Worm (Caenorhabditis elegans) whole organism, mixed stage, embryonic: ENCODE measurements around the gene F29B9.1.

Source experiments
- drap-1 ChIP-seq: fragments of 200-800 bp; sonication (Bioruptor generic); optimal IDR thresholded peaks from 3 replicates; lab custom pipeline; 2018; ENCODE audit warnings: mild to moderate bottlenecking, missing genetic modification characterization, missing compliant biosample characterization
- flh-1 ChIP-seq: fragments of 200-800 bp; sonication (Bioruptor generic); optimal IDR thresholded peaks from 2 replicates; lab custom pipeline; 2018; ENCODE audit warnings: mild to moderate bottlenecking, missing genetic modification characterization, moderate library complexity, missing compliant biosample characterization
- lin-13 ChIP-seq: fragments of 150-350 bp; optimal IDR thresholded peaks from 2 replicates; lab custom pipeline; 2014; ENCODE audit warnings: missing biosample characterization, missing genetic modification characterization
- lin-32 ChIP-seq: fragments of 200-800 bp; sonication (Bioruptor generic); optimal IDR thresholded peaks from 2 replicates; lab custom pipeline; 2018; ENCODE audit warnings: mild to moderate bottlenecking, missing genetic modification characterization, missing compliant biosample characterization
- mab-5 ChIP-seq: fragments of 150-350 bp; optimal IDR thresholded peaks from 2 replicates; lab custom pipeline; 2014; ENCODE audit warnings: missing biosample characterization, missing genetic modification characterization
- mep-1 ChIP-seq: fragments of 150-350 bp; optimal IDR thresholded peaks from 2 replicates; lab custom pipeline; 2017; ENCODE audit warnings: missing biosample characterization, missing genetic modification reagents, missing genetic modification characterization, inconsistent platforms
- pha-4 ChIP-seq: fragments of 150-350 bp; optimal IDR thresholded peaks from 2 replicates; lab custom pipeline; 2018; ENCODE audit warnings: missing biosample characterization, missing genetic modification reagents, missing genetic modification characterization
- tbx-8 ChIP-seq: fragments of 200-800 bp; sonication (Bioruptor generic); optimal IDR thresholded peaks from 2 replicates; lab custom pipeline; 2018; ENCODE audit warnings: mild to moderate bottlenecking, missing genetic modification characterization, moderate library complexity, missing compliant biosample characterization
- unc-39 ChIP-seq: fragments of 150-350 bp; optimal IDR thresholded peaks from 2 replicates; lab custom pipeline; 2014; ENCODE audit warnings: missing biosample characterization, missing genetic modification characterization
- unc-62 ChIP-seq: fragments of 150-350 bp; optimal IDR thresholded peaks from 2 replicates; lab custom pipeline; 2014; ENCODE audit warnings: missing biosample characterization, missing genetic modification reagents, missing genetic modification characterization
- ztf-11 ChIP-seq: fragments of 150-350 bp; optimal IDR thresholded peaks from 2 replicates; lab custom pipeline; 2014; ENCODE audit warnings: missing biosample characterization, missing genetic modification characterization

DNA sequence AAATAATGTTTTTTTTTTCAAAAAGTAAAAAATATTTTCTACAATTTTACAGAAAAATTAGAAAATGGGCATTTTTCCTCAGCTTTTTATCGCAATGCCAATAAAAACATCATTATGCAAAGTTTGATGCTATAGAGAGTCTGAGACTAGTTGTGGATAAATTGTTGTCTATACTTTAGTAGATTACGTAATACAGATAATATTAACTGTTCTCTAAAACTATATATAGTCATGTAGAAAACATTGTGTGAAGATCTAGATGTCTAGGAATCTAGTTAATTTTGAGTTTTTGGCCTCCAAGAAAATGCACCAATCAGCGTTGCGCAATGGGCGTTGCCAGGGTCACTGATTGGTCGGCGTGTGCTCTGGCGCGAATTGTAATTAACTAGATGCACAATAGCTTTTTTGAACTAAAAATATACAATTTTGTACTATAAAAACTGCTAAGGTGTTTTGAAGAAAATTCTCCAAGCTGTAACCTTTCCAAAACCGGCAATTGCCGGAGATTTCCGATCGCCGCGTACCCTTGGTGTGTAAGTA lies 21.2 kb downstream of the F29B9.1 start:
- TF ChIP-seq lin-13 (tag; lab: Kevin White, UChicago): no peak
- TF ChIP-seq tbx-8 (GFP tag; lab: Kevin White, UChicago): no peak
- no peak for TF ChIP-seq unc-39
- TF ChIP-seq unc-62 (GFP tag; lab: Kevin White, UChicago): no peak
- no peak for TF ChIP-seq pha-4 (tag; lab: Kevin White, UChicago)
- no peak for TF ChIP-seq ztf-11 (tag; lab: Kevin White, UChicago)
- no peak for TF ChIP-seq flh-1 (GFP tag; lab: Kevin White, UChicago)
- TF ChIP-seq mep-1 (tag; lab: Kevin White, UChicago): no peak
- TF ChIP-seq lin-32 (GFP tag; lab: Kevin White, UChicago): no peak
- no peak for TF ChIP-seq mab-5 (tag; lab: Kevin White, UChicago)
- TF ChIP-seq drap-1 (GFP tag; lab: Kevin White, UChicago): no peak
